Fruit fly (Drosophila melanogaster) whole organism, wandering third instar larva: ENCODE results near the gene CG46399.

ENCODE experiments used
- Abd-B ChIP-seq: fragments of >200 bp; optimal IDR thresholded peaks from 2 replicates; lab custom pipeline; 2017; ENCODE audit warnings: missing biosample characterization, missing genetic modification characterization
- CG9705 ChIP-seq: fragments of 200-800 bp; sonication (Bioruptor generic); optimal IDR thresholded peaks from 2 replicates; lab custom pipeline; 2018; ENCODE audit warnings: missing biosample characterization, mild to moderate bottlenecking, missing genetic modification characterization
- CrebA ChIP-seq: fragments of 200-800 bp; sonication (Bioruptor generic); optimal IDR thresholded peaks from 2 replicates; lab custom pipeline; 2016; ENCODE audit warnings: missing biosample characterization, mild to moderate bottlenecking, missing genetic modification characterization, borderline replicate concordance
- Dfd ChIP-seq: fragments of >200 bp; optimal IDR thresholded peaks from 2 replicates; lab custom pipeline; 2017; ENCODE audit warnings: missing biosample characterization, missing genetic modification characterization
- GATAd ChIP-seq: sonication (Bioruptor generic); optimal IDR thresholded peaks from 2 replicates; lab custom pipeline; 2016; ENCODE audit warnings: missing biosample characterization, missing genetic modification characterization
- HLH106 ChIP-seq: fragments of 200-800 bp; optimal IDR thresholded peaks from 3 replicates; lab custom pipeline; 2019; ENCODE audit warnings: missing biosample characterization, mild to moderate bottlenecking, missing genetic modification characterization, moderate library complexity
- Hnf4 ChIP-seq: fragments of 200-800 bp; sonication (Bioruptor generic); optimal IDR thresholded peaks from 2 replicates; lab custom pipeline; 2016; ENCODE audit warnings: missing biosample characterization, mild to moderate bottlenecking, missing genetic modification characterization
- Hr78 ChIP-seq: fragments of >200 bp; optimal IDR thresholded peaks from 2 replicates; lab custom pipeline; 2017; ENCODE audit warnings: missing biosample characterization, missing genetic modification characterization
- Hr83 ChIP-seq: fragments of 200-300 bp; sonication (Bioruptor generic); optimal IDR thresholded peaks from 2 replicates; lab custom pipeline; 2016; ENCODE audit warnings: missing biosample characterization, mild to moderate bottlenecking, missing genetic modification characterization, moderate library complexity; ENCODE audit not compliant: poor library complexity, severe bottlenecking
- Jra ChIP-seq: sonication (Bioruptor generic); optimal IDR thresholded peaks from 2 replicates; lab custom pipeline; 2016; ENCODE audit warnings: missing biosample characterization, missing genetic modification characterization
- Mio ChIP-seq: sonication (Bioruptor generic); optimal IDR thresholded peaks from 2 replicates; lab custom pipeline; 2016; ENCODE audit warnings: missing biosample characterization, missing genetic modification characterization
- Myc ChIP-seq: fragments of >200 bp; optimal IDR thresholded peaks from 2 replicates; lab custom pipeline; 2017
- N ChIP-seq: fragments of >200 bp; optimal IDR thresholded peaks from 2 replicates; lab custom pipeline; 2018; ENCODE audit warnings: missing biosample characterization, missing external identifiers, missing genetic modification characterization
- Rel ChIP-seq, 2 experiments: fragments of 200-800 bp; sonication (Bioruptor generic) in 1 of 2; optimal IDR thresholded peaks; 2 replicates in 1 of 2; 3 replicates in 1 of 2; lab custom pipeline; 2016 to 2019; ENCODE audit warnings: mild to moderate bottlenecking in 2 of 2, missing biosample characterization in 2 of 2, missing genetic modification characterization in 2 of 2, moderate library complexity in 1 of 2
- Sp1 ChIP-seq: fragments of 200-800 bp; sonication (Bioruptor generic); optimal IDR thresholded peaks from 3 replicates; lab custom pipeline; 2019; ENCODE audit warnings: missing biosample characterization, mild to moderate bottlenecking, missing genetic modification characterization, moderate library complexity
- Vsx2 ChIP-seq: fragments of 200-300, 225-300 bp; sonication (Bioruptor generic); optimal IDR thresholded peaks from 2 replicates; lab custom pipeline; 2018; ENCODE audit warnings: missing biosample characterization, missing genetic modification characterization; ENCODE audit not compliant: partially characterized antibody
- br ChIP-seq: fragments of 200-800 bp; sonication (Bioruptor generic); optimal IDR thresholded peaks from 2 replicates; lab custom pipeline; 2016; ENCODE audit warnings: missing biosample characterization, missing genetic modification characterization
- brk ChIP-seq: fragments of 200-800 bp; sonication (Bioruptor generic); optimal IDR thresholded peaks from 2 replicates; lab custom pipeline; 2016; ENCODE audit warnings: missing biosample characterization, mild to moderate bottlenecking, missing genetic modification characterization
- dl ChIP-seq, 2 experiments: fragments of 175-275, 200-275 bp in 1 of 2; fragments of 200-275 bp in 1 of 2; sonication (Bioruptor generic); optimal IDR thresholded peaks; lab custom pipeline; 2018; ENCODE audit warnings: mild to moderate bottlenecking in 2 of 2, missing biosample characterization in 2 of 2, missing genetic modification characterization in 2 of 2, moderate library complexity in 2 of 2; ENCODE audit not compliant: partially characterized antibody in 2 of 2, insufficient read depth in 1 of 2
- dmrt93B ChIP-seq: fragments of 200-800 bp; sonication (Bioruptor generic); optimal IDR thresholded peaks from 2 replicates; lab custom pipeline; 2018; ENCODE audit warnings: missing biosample characterization, mild to moderate bottlenecking, missing genetic modification characterization
- dsf ChIP-seq: sonication (Bioruptor generic); optimal IDR thresholded peaks from 2 replicates; lab custom pipeline; 2016; ENCODE audit warnings: missing biosample characterization, missing genetic modification characterization, borderline replicate concordance
- foxo ChIP-seq, 2 experiments: fragments of 200-800 bp; sonication (Bioruptor generic); optimal IDR thresholded peaks; 2 replicates in 1 of 2; 3 replicates in 1 of 2; lab custom pipeline; 2016 to 2017; ENCODE audit warnings: missing biosample characterization in 2 of 2, missing genetic modification characterization in 2 of 2
- fru ChIP-seq: fragments of 200-800 bp; sonication (Bioruptor generic); optimal IDR thresholded peaks from 3 replicates; lab custom pipeline; 2016; ENCODE audit warnings: missing biosample characterization, mild to moderate bottlenecking, missing genetic modification characterization
- h ChIP-seq: fragments of 200-800 bp; sonication (Bioruptor generic); optimal IDR thresholded peaks from 3 replicates; lab custom pipeline; 2016; ENCODE audit warnings: missing biosample characterization, mild to moderate bottlenecking, missing genetic modification characterization
- jim ChIP-seq: fragments of 175-275, 200-325 bp; sonication (Bioruptor generic); optimal IDR thresholded peaks from 2 replicates; lab custom pipeline; 2016; ENCODE audit warnings: missing biosample characterization, mild to moderate bottlenecking, missing genetic modification characterization
- lola ChIP-seq: fragments of >200 bp; optimal IDR thresholded peaks from 2 replicates; lab custom pipeline; 2017; ENCODE audit warnings: missing biosample characterization, missing genetic modification characterization
- pan ChIP-seq: fragments of >200 bp; optimal IDR thresholded peaks from 2 replicates; lab custom pipeline; 2017
- psq ChIP-seq: fragments of 200-800 bp; sonication (Bioruptor generic); optimal IDR thresholded peaks from 3 replicates; lab custom pipeline; 2017; ENCODE audit warnings: missing biosample characterization, mild to moderate bottlenecking, missing genetic modification characterization, moderate library complexity
- sv ChIP-seq: fragments of 200-800 bp; sonication (Bioruptor generic); optimal IDR thresholded peaks from 3 replicates; lab custom pipeline; 2016; ENCODE audit warnings: missing biosample characterization, missing genetic modification characterization
- tai ChIP-seq: sonication (Bioruptor generic); optimal IDR thresholded peaks from 2 replicates; lab custom pipeline; 2016; ENCODE audit warnings: missing biosample characterization, missing genetic modification characterization
- usp ChIP-seq: fragments of >200 bp; optimal IDR thresholded peaks from 2 replicates; lab custom pipeline; 2017; ENCODE audit warnings: missing biosample characterization, missing genetic modification characterization
- woc ChIP-seq: sonication (Bioruptor generic); optimal IDR thresholded peaks from 2 replicates; lab custom pipeline; 2016; ENCODE audit warnings: missing biosample characterization, mild to moderate bottlenecking, missing genetic modification characterization

Gene CG46399

DNA sequence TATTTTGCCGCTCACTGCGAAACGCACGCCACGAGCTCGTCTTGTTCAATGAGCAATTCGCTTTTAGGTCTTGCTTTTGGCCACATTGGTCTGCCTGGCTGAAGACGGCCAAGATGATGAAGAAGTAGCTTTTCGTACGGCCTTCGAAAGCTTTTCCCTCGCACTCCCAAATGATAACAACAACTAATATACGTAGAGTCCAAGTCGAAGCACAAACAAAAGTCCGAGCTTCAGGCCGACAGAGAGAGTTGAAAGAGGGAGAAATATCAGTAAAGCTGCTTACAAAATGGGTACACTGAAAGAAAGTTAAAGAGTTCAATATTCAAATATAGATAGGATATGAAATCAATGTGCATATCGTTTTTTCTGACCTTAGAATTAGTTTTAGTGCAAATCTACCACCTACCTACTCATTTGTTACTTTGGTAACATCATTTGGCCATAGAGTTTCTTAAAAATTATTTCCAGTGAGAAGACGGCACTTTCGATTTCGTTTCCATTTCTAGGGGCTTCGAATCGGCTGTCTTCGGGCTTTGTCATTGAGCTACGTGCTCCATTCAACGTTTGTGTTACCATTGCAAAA lies 23.6 kb downstream of the CG46399 start, which contains the start of the genes CG45064 and CG45065 (continued):
- TF ChIP-seq dsf (GFP tag; lab: Kevin White, UChicago): peak; percentile 26
- TF ChIP-seq h: peak; percentile 92
- TF ChIP-seq Rel (GFP tag; optimal IDR thresholded peaks at IDR 0.05; lab: Kevin White, UChicago): no peak
- TF ChIP-seq Rel (tag; optimal IDR thresholded peaks at IDR 0.05; lab: Kevin White, UChicago): no peak
- peak; percentile 65 for TF ChIP-seq brk (GFP tag; lab: Kevin White, UChicago)
- TF ChIP-seq Hnf4 (GFP tag; lab: Kevin White, UChicago): peak; percentile 78
- peak; percentile 55 for TF ChIP-seq woc (GFP tag; lab: Kevin White, UChicago)
- peak; percentile 70 for TF ChIP-seq sv (GFP tag; lab: Kevin White, UChicago)
- TF ChIP-seq tai (GFP tag; lab: Kevin White, UChicago): peak; percentile 70
- no peak for TF ChIP-seq Hr78 (GFP tag; lab: Kevin White, UChicago)

DNA sequence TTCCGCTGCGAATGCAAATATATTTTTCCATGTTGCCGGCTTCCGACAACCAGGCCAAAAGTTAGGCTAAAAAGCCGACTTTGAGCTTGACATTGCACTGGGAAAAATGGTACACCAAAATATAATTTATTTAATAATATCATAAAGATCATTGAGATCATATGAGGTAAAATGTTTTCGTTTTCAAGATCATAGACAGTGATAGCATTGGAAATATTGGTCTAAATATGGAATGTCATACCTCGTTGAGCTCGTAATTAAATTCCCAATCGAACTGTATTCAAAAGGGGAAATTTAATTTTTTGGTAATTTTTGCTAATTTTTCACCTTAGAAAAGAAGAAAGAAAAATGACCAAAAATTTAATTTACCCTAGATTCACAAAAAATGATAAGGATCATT lies 24.9 kb downstream of the CG46399 start:
- TF ChIP-seq psq (GFP tag; lab: Kevin White, UChicago): no peak
- TF ChIP-seq Hr78 (GFP tag; lab: Kevin White, UChicago): no peak
- no peak for TF ChIP-seq fru (GFP tag; lab: Kevin White, UChicago)
- no peak for TF ChIP-seq Abd-B (GFP tag; lab: Kevin White, UChicago)
- no peak for TF ChIP-seq foxo (GFP tag; optimal IDR thresholded peaks at IDR 0.05; lab: Kevin White, UChicago)
- no peak for TF ChIP-seq CrebA
- no peak for TF ChIP-seq lola (GFP tag; lab: Kevin White, UChicago)
- TF ChIP-seq Myc (lab: Kevin White, UChicago): no peak
- TF ChIP-seq dmrt93B: no peak
- no peak for TF ChIP-seq Hr83 (GFP tag; lab: Kevin White, UChicago)

DNA sequence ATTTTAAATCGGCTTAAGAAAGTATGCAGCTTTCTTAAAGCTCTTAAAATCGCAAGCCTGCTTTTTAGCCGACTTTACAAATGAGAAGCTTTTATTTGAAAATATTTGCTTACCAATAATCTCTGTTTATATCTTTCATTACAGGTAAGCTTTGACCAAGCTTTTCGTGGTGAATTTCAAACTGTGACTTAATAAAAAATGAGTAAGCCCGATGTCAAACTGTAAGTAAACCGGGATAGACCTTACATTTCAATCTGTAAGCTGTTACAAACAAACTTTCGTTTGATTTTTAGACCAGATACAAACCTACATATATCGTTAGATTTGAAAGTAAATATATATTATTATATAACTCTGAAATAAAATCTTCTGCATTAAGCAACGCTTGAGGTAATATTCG lies 26.5 kb downstream of the CG46399 start:
- no peak for TF ChIP-seq brk (GFP tag; lab: Kevin White, UChicago)
- no peak for TF ChIP-seq br (GFP tag; lab: Kevin White, UChicago)
- peak; percentile 15 for TF ChIP-seq Myc (lab: Kevin White, UChicago)
- no peak for TF ChIP-seq CG9705 (GFP tag; lab: Kevin White, UChicago)

DNA sequence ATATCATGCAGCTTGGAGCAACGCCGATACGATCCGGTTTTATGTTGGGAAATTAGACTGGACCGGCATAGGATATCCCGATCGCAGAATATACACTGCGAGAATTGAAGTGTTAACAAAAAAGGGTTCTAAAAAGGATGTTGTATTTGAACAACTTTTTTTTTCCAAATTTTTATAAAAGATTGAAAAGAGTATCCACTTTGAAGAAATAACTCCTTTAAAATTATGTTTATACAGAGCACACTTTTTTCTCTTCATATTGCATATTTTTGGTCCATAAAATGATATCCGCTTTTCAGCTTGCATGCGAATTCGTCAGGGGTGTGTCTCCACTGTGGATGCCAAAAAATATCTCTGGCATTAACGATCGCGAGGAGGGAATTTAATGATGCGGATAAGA lies 33.3 kb downstream of the CG46399 start:
- TF ChIP-seq dl (GFP tag; optimal IDR thresholded peaks at IDR 0.05; lab: Kevin White, UChicago; ENCODE audit: insufficient read depth in 1 of 2, partially characterized antibody in 2 of 2) (no peak), br (GFP tag; lab: Kevin White, UChicago) (no peak), Jra (GFP tag; lab: Kevin White, UChicago) (no peak), tai (GFP tag; lab: Kevin White, UChicago) (no peak), Abd-B (GFP tag; lab: Kevin White, UChicago) (no peak), usp (no peak), N (GFP tag; lab: Kevin White, UChicago) (no peak), dmrt93B (no peak), Vsx2 (GFP tag; lab: Kevin White, UChicago) (no peak), psq (GFP tag; lab: Kevin White, UChicago) (no peak), foxo (GFP tag; optimal IDR thresholded peaks at IDR 0.05; lab: Kevin White, UChicago) (peak in 1 of 2 experiments; percentile 23), dsf (GFP tag; lab: Kevin White, UChicago) (no peak), fru (GFP tag; lab: Kevin White, UChicago) (peak; percentile 6), GATAd (no peak), HLH106 (tag; lab: Kevin White, UChicago) (no peak), h (no peak)

DNA sequence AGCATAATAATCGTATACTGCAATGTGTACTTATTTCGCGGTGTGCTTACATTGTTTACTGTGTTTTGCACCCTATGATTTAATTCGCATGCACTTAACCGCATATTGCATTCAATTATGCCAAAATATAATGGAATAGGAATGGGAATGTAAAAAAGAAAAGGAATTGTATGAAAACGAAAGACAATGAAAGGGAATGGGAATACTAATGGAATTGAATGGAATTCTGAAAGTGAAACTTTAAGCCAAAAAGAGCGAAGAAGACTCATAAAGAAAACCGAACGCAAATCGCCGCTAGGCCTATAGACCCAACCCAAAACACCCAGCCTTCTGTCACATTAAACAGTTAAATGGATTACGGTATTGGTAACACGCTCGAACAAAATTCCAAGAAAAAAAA lies 34.8 kb downstream of the CG46399 start:
- no peak for TF ChIP-seq psq (GFP tag; lab: Kevin White, UChicago)
- no peak for TF ChIP-seq Sp1 (GFP tag; lab: Kevin White, UChicago)
- TF ChIP-seq Mio (GFP tag; lab: Kevin White, UChicago): no peak
- TF ChIP-seq jim: no peak
- no peak for TF ChIP-seq pan
- no peak for TF ChIP-seq foxo (GFP tag; optimal IDR thresholded peaks at IDR 0.05; lab: Kevin White, UChicago)
- TF ChIP-seq Dfd (GFP tag; lab: Kevin White, UChicago): no peak
- TF ChIP-seq lola (GFP tag; lab: Kevin White, UChicago): no peak
